Worm (Caenorhabditis elegans) whole organism, L1 larva: ENCODE results near the gene F22H10.2.

Experiments
- ces-1 ChIP-seq: fragments of 150-350 bp; optimal IDR thresholded peaks from 2 replicates; lab custom pipeline; 2014; ENCODE audit warnings: missing biosample characterization, missing genetic modification reagents, missing genetic modification characterization
- nhr-76 ChIP-seq: sonication (generic microtip); optimal IDR thresholded peaks from 2 replicates; lab custom pipeline; 2017; ENCODE audit warnings: missing biosample characterization, missing genetic modification characterization
- pax-3 ChIP-seq: fragments of 200-800 bp; sonication (Bioruptor generic); optimal IDR thresholded peaks from 2 replicates; lab custom pipeline; 2018; ENCODE audit warnings: mild to moderate bottlenecking, missing genetic modification characterization, moderate library complexity, missing compliant biosample characterization
- snpc-4 ChIP-seq: fragments of 150-350 bp; optimal IDR thresholded peaks from 2 replicates; lab custom pipeline; 2014; ENCODE audit warnings: missing biosample characterization, missing genetic modification characterization
- sox-4 ChIP-seq: sonication (generic microtip); optimal IDR thresholded peaks from 2 replicates; lab custom pipeline; 2016; ENCODE audit warnings: missing genetic modification characterization, missing compliant biosample characterization
- tbx-2 ChIP-seq: sonication (generic microtip); optimal IDR thresholded peaks from 2 replicates; lab custom pipeline; 2016; ENCODE audit warnings: missing genetic modification characterization, missing compliant biosample characterization
- zag-1 ChIP-seq: fragments of 150-350 bp; optimal IDR thresholded peaks from 2 replicates; lab custom pipeline; 2014; ENCODE audit warnings: missing biosample characterization, missing genetic modification characterization
- ztf-11 ChIP-seq, 2 experiments: sonication (generic microtip); optimal IDR thresholded peaks; 2 replicates each; lab custom pipeline; 2016 to 2017; ENCODE audit warnings: missing genetic modification characterization in 2 of 2, missing biosample characterization in 1 of 2, missing compliant biosample characterization in 1 of 2

DNA sequence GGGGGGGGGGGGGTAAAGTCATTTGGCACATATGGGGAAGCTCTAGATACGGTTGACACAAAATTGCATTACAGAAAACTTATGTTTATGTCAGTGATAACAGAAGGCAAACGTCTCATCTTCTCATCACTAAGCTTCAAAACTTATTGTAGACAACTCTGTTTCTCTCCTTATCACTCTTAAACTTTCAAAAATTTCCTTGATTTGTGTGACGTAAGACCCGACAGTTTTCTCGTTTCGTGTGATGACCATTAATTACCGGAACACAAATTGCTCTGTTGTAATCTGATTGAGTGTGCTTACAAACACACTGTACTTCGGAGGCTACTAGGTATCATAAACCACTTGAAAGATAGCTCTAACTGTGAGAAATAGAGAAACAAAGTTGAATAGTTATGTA lies 34.5 kb upstream of the F22H10.2 start:
- no peak for TF ChIP-seq ztf-11 (tag; optimal IDR thresholded peaks at IDR 0.05; lab: Kevin White, UChicago)
- TF ChIP-seq tbx-2 (tag; lab: Kevin White, UChicago) = no peak
- TF ChIP-seq zag-1 (tag; lab: Kevin White, UChicago) = no peak
- no peak for TF ChIP-seq sox-4 (tag; lab: Kevin White, UChicago)
- TF ChIP-seq pax-3 (tag; lab: Kevin White, UChicago) = no peak
- TF ChIP-seq nhr-76 = no peak
- no peak for TF ChIP-seq ces-1 (GFP tag; lab: Kevin White, UChicago)
- TF ChIP-seq snpc-4 (tag; lab: Kevin White, UChicago) = no peak
